Fruit fly (Drosophila melanogaster) whole organism, embryonic: Measurements from ENCODE around the gene CG42512.

Experiments used
- CG11085 ChIP-seq: fragments of 200-800 bp; sonication (Bioruptor generic); IDR thresholded peaks from 2 replicates; pipeline ENCODE4 v1.3.6; 2022; ENCODE audit warnings: missing biosample characterization, missing genetic modification characterization
- CG8388 ChIP-seq: fragments of 200-800 bp; sonication (Bioruptor generic); optimal IDR thresholded peaks from 2 replicates; lab custom pipeline; 2019; ENCODE audit warnings: missing biosample characterization, mild to moderate bottlenecking, missing genetic modification characterization, moderate library complexity
- ara ChIP-seq: fragments of 200-800 bp; sonication (Bioruptor generic); IDR thresholded peaks from 2 replicates; pipeline ENCODE4 v1.3.6; 2022; ENCODE audit warnings: missing biosample characterization, missing genetic modification characterization
- cato ChIP-seq: fragments of 200-800 bp; sonication (Bioruptor generic); optimal IDR thresholded peaks from 2 replicates; lab custom pipeline; 2016; ENCODE audit warnings: missing biosample characterization, missing genetic modification characterization, borderline replicate concordance
- en ChIP-seq: fragments of 200-800 bp; sonication (Bioruptor generic); optimal IDR thresholded peaks from 2 replicates; lab custom pipeline; 2016; ENCODE audit warnings: missing biosample characterization, missing genetic modification characterization
- lov ChIP-seq, 2 experiments: fragments of 200-800 bp in 1 of 2; fragments of >200 bp in 1 of 2; sonication (Bioruptor generic) in 1 of 2; IDR thresholded peaks in 1 of 2; optimal IDR thresholded peaks in 1 of 2; 2 replicates in 1 of 2; 3 replicates in 1 of 2; pipeline versions ENCODE4 v1.3.6 to Lab custom; 2017 to 2022; ENCODE audit warnings: missing biosample characterization in 1 of 2, missing genetic modification characterization in 1 of 2
- shn ChIP-seq: fragments of 200-800 bp; sonication (Bioruptor generic); optimal IDR thresholded peaks from 3 replicates; lab custom pipeline; 2016; ENCODE audit warnings: missing biosample characterization, missing genetic modification characterization

- TF ChIP-seq en (no peak), CG8388 (GFP tag; lab: Kevin White, UChicago) (no peak), ara (GFP tag; lab: Robert Waterston, UW) (no peak), shn (no peak), cato (GFP tag; lab: Kevin White, UChicago) (no peak), lov (optimal IDR thresholded peaks at IDR 0.05; lab: Kevin White, UChicago) (no peak), lov (GFP tag; IDR thresholded peaks at IDR 0.05; lab: Robert Waterston, UW) (no peak), CG11085 (GFP tag; lab: Robert Waterston, UW) (no peak)
These were observed 7.7 kb upstream of the CG42512 start for dm6 chrX:16643363-16643946.
